Worm (Caenorhabditis elegans) whole organism, late embryonic: Measurements from ENCODE around the gene eat-20.

ENCODE experiments used
- lin-11 ChIP-seq: fragments of 200-800 bp; sonication (Bioruptor generic); optimal IDR thresholded peaks from 2 replicates; lab custom pipeline; 2018; ENCODE audit warnings: mild to moderate bottlenecking, missing genetic modification characterization, missing compliant biosample characterization
- pqm-1 ChIP-seq: sonication (generic microtip); optimal IDR thresholded peaks from 2 replicates; lab custom pipeline; 2016; ENCODE audit warnings: missing genetic modification characterization, missing compliant biosample characterization

DNA sequence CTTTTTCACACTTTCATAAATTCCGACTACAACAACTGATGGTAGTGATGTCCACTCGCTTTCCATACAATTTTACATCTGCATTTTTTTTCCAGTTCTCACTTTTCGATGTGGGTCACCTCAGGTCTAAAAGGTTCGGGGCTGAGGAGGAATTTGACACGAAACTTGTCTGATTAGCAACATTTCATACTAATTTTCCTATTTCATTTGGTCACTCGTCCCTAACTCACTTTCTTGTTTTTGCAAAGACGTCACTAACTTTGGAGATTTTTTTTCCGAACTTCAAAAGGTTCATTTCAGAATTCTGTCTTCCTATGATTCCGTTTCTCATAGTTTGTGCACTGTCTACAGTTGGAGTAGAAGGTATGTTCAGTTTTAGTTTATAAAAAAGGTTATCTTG, 22.0 kb upstream of the eat-20 start, which contains the start of gene H13N06.2:
- TF ChIP-seq lin-11 (tag; lab: Kevin White, UChicago) = no peak
- TF ChIP-seq pqm-1 (tag; lab: Kevin White, UChicago) = no peak
